Worm (Caenorhabditis elegans): ENCODE measurements around the gene T24C4.2.

- TF ChIP-seq snpc-1.3 (tag; optimal IDR thresholded peaks at IDR 0.05; ENCODE audit: insufficient read depth) (no peak), F49E8.2 (tag; optimal IDR thresholded peaks at IDR 0.05; ENCODE audit: insufficient read depth) (no peak), ceh-91 (GFP tag; IDR thresholded peaks at IDR 0.05) (no peak), ztf-22 (GFP tag; optimal IDR thresholded peaks at IDR 0.05) (no peak), pha-4 (tag; optimal IDR thresholded peaks at IDR 0.05) (no peak)
These were observed 3.7 kb upstream of the T24C4.2 start, which contains the start of gene clc-19 for ce11 chrIII:873432-873831.

Measured in whole organism, young adult.